Fruit fly (Drosophila melanogaster) whole organism, embryonic: Measurements from ENCODE around the gene Xport-B.
A peak's percentile ranks its signal among the peaks of the same experiment; 100 is the strongest.

ENCODE experiments used
- Bgb ChIP-seq: fragments of 200-800 bp; sonication (Bioruptor generic); IDR thresholded peaks from 2 replicates; pipeline ENCODE4 v1.3.6; 2022; ENCODE audit warnings: missing biosample characterization, missing genetic modification characterization; ENCODE audit not compliant: partially characterized antibody
- CG1024 ChIP-seq: fragments of 200-800 bp; sonication (Bioruptor generic); IDR thresholded peaks from 2 replicates; pipeline ENCODE4 v1.3.6; 2022; ENCODE audit warnings: missing biosample characterization, missing genetic modification characterization
- CG10431 ChIP-seq: fragments of 200-800 bp; sonication (Bioruptor generic); optimal IDR thresholded peaks from 3 replicates; lab custom pipeline; 2018; ENCODE audit warnings: missing biosample characterization, mild to moderate bottlenecking, missing genetic modification characterization
- CG12104 ChIP-seq: fragments of 200-800 bp; sonication (Bioruptor generic); optimal IDR thresholded peaks from 3 replicates; lab custom pipeline; 2016; ENCODE audit warnings: missing biosample characterization, missing genetic modification characterization
- CG12744 ChIP-seq: fragments of 200-800 bp; sonication (Bioruptor generic); optimal IDR thresholded peaks from 2 replicates; lab custom pipeline; 2016; ENCODE audit warnings: missing biosample characterization, missing genetic modification characterization
- CG15514 ChIP-seq: fragments of 200-800 bp; sonication (Bioruptor generic); optimal IDR thresholded peaks from 3 replicates; lab custom pipeline; 2017; ENCODE audit warnings: missing biosample characterization, missing genetic modification characterization, mild to moderate bottlenecking, moderate library complexity, missing genetic modification reagents
- CG15696 ChIP-seq: fragments of 200-800 bp; sonication (Bioruptor generic); optimal IDR thresholded peaks from 2 replicates; lab custom pipeline; 2019; ENCODE audit warnings: missing biosample characterization, mild to moderate bottlenecking, missing genetic modification characterization, moderate library complexity
- CG17328 ChIP-seq: fragments of 200-800 bp; sonication (Bioruptor generic); IDR thresholded peaks from 2 replicates; pipeline ENCODE4 v1.3.6; 2022; ENCODE audit warnings: missing biosample characterization, missing genetic modification characterization
- CG17802 ChIP-seq: fragments of 200-800 bp; sonication (Bioruptor generic); optimal IDR thresholded peaks from 2 replicates; lab custom pipeline; 2018; ENCODE audit warnings: missing biosample characterization, mild to moderate bottlenecking, missing genetic modification characterization, moderate library complexity
- CG17912 ChIP-seq: fragments of 200-800 bp; sonication (Bioruptor generic); optimal IDR thresholded peaks from 2 replicates; lab custom pipeline; 2018; ENCODE audit warnings: missing biosample characterization, mild to moderate bottlenecking, missing genetic modification characterization
- CG1832 ChIP-seq: fragments of 200-800 bp; sonication (Bioruptor generic); optimal IDR thresholded peaks from 2 replicates; lab custom pipeline; 2017; ENCODE audit warnings: missing biosample characterization, mild to moderate bottlenecking, missing genetic modification characterization, inconsistent platforms
- CG18619 ChIP-seq: fragments of 200-800 bp; sonication (Bioruptor generic); optimal IDR thresholded peaks from 3 replicates; lab custom pipeline; 2017; ENCODE audit warnings: missing biosample characterization, mild to moderate bottlenecking, missing genetic modification characterization
- CG4854 ChIP-seq: fragments of 200-800 bp; sonication (Bioruptor generic); optimal IDR thresholded peaks from 2 replicates; lab custom pipeline; 2016; ENCODE audit warnings: missing biosample characterization, missing genetic modification characterization, inconsistent platforms
- CG5953 ChIP-seq: fragments of 200-800 bp; sonication (Bioruptor generic); IDR thresholded peaks from 2 replicates; pipeline ENCODE4 v1.3.6; 2022; ENCODE audit warnings: missing biosample characterization, missing genetic modification characterization
- CG6854 ChIP-seq: fragments of 200-800 bp; sonication (Bioruptor generic); optimal IDR thresholded peaks from 3 replicates; lab custom pipeline; 2017; ENCODE audit warnings: missing biosample characterization, mild to moderate bottlenecking, missing genetic modification characterization
- CG7271 ChIP-seq: fragments of 200-800 bp; sonication (Bioruptor generic); optimal IDR thresholded peaks from 2 replicates; lab custom pipeline; 2018; ENCODE audit warnings: missing biosample characterization, mild to moderate bottlenecking, missing genetic modification characterization, moderate library complexity
- CrebB ChIP-seq: fragments of 200-800 bp; sonication (Bioruptor generic); optimal IDR thresholded peaks from 3 replicates; lab custom pipeline; 2018; ENCODE audit warnings: missing biosample characterization, mild to moderate bottlenecking, missing genetic modification characterization
- D19A ChIP-seq: fragments of 200-800 bp; optimal IDR thresholded peaks from 3 replicates; lab custom pipeline; 2019; ENCODE audit warnings: missing biosample characterization, mild to moderate bottlenecking, missing genetic modification characterization, moderate library complexity
- Dfd ChIP-seq, 2 experiments: fragments of >200 bp; optimal IDR thresholded peaks; 2 replicates each; lab custom pipeline; 2017; ENCODE audit warnings: missing biosample characterization in 2 of 2, missing genetic modification characterization in 2 of 2
- Elba2 ChIP-seq: fragments of 200-800 bp; sonication (Bioruptor generic); optimal IDR thresholded peaks from 3 replicates; lab custom pipeline; 2016; ENCODE audit warnings: missing biosample characterization, missing genetic modification characterization
- Hey ChIP-seq: fragments of 200-800 bp; sonication (Bioruptor generic); optimal IDR thresholded peaks from 3 replicates; lab custom pipeline; 2018; ENCODE audit warnings: missing biosample characterization, mild to moderate bottlenecking, missing genetic modification characterization
- Kr ChIP-seq: fragments of 200-800 bp; sonication (Bioruptor generic); optimal IDR thresholded peaks from 2 replicates; lab custom pipeline; 2017; ENCODE audit warnings: missing biosample characterization, mild to moderate bottlenecking, missing genetic modification characterization
- MBD-R2 ChIP-seq: fragments of 200-800 bp; sonication (Bioruptor generic); IDR thresholded peaks from 2 replicates; pipeline ENCODE4 v1.3.6; 2022; ENCODE audit warnings: missing biosample characterization, missing genetic modification characterization
- NK7.1 ChIP-seq: fragments of 200-800 bp; sonication (Bioruptor generic); optimal IDR thresholded peaks from 3 replicates; lab custom pipeline; 2016; ENCODE audit warnings: missing biosample characterization, missing genetic modification characterization
- Ptx1 ChIP-seq: fragments of 200-800 bp; sonication (Bioruptor generic); IDR thresholded peaks from 2 replicates; pipeline ENCODE4 v1.3.6; 2022; ENCODE audit warnings: missing biosample characterization, missing genetic modification characterization
- Rfx ChIP-seq: fragments of 200-800 bp; sonication (Bioruptor generic); IDR thresholded peaks from 2 replicates; pipeline ENCODE4 v1.3.6; 2022; ENCODE audit warnings: missing biosample characterization, missing genetic modification characterization
- Six4 ChIP-seq: fragments of 200-800 bp; sonication (Bioruptor generic); optimal IDR thresholded peaks from 2 replicates; lab custom pipeline; 2016; ENCODE audit warnings: missing biosample characterization, missing genetic modification characterization
- Spps ChIP-seq: fragments of 200-800 bp; sonication (Bioruptor generic); optimal IDR thresholded peaks from 2 replicates; lab custom pipeline; 2018; ENCODE audit warnings: missing biosample characterization, mild to moderate bottlenecking, missing genetic modification characterization
- Sry-β ChIP-seq: fragments of 200-800 bp; sonication (Bioruptor generic); optimal IDR thresholded peaks from 2 replicates; lab custom pipeline; 2018; ENCODE audit warnings: missing biosample characterization, mild to moderate bottlenecking, missing genetic modification characterization, moderate library complexity
- Vsx1 ChIP-seq: fragments of 200-800 bp; sonication (Bioruptor generic); optimal IDR thresholded peaks from 2 replicates; lab custom pipeline; 2017; ENCODE audit warnings: missing biosample characterization, mild to moderate bottlenecking, missing genetic modification characterization, missing genetic modification reagents
- ara ChIP-seq: fragments of 200-800 bp; sonication (Bioruptor generic); IDR thresholded peaks from 2 replicates; pipeline ENCODE4 v1.3.6; 2022; ENCODE audit warnings: missing biosample characterization, missing genetic modification characterization
- croc ChIP-seq: fragments of 200-800 bp; sonication (Bioruptor generic); conservative IDR thresholded peaks from 3 replicates; pipeline ENCODE4 v1.3.6; 2022; ENCODE audit warnings: missing biosample characterization, missing genetic modification characterization
- crp ChIP-seq, 2 experiments: fragments of 200-800 bp; sonication (Bioruptor generic); optimal IDR thresholded peaks; 2 replicates in 1 of 2; 3 replicates in 1 of 2; lab custom pipeline; 2017; ENCODE audit warnings: missing biosample characterization in 2 of 2, missing genetic modification characterization in 2 of 2, mild to moderate bottlenecking in 1 of 2, moderate library complexity in 1 of 2
- dan ChIP-seq: fragments of 200-800 bp; sonication (Bioruptor generic); IDR thresholded peaks from 2 replicates; pipeline ENCODE4 v1.3.6; 2022; ENCODE audit warnings: missing biosample characterization, missing genetic modification characterization
- gro ChIP-seq: fragments of 200-800 bp; sonication (Bioruptor generic); optimal IDR thresholded peaks from 2 replicates; lab custom pipeline; 2016; ENCODE audit warnings: missing biosample characterization, missing genetic modification characterization
- ken ChIP-seq: fragments of 200-800 bp; sonication (Bioruptor generic); IDR thresholded peaks from 3 replicates; pipeline ENCODE4 v1.3.6; 2022; ENCODE audit warnings: missing biosample characterization, missing genetic modification characterization
- org-1 ChIP-seq: fragments of 200-800 bp; sonication (Bioruptor generic); optimal IDR thresholded peaks from 2 replicates; lab custom pipeline; 2017; ENCODE audit warnings: missing biosample characterization, missing genetic modification characterization
- otp ChIP-seq: fragments of 200-800 bp; sonication (Bioruptor generic); IDR thresholded peaks from 3 replicates; pipeline ENCODE4, ENCODE4 v1.3.6; 2022; ENCODE audit warnings: missing biosample characterization, missing genetic modification characterization
- phol ChIP-seq: fragments of 200-800 bp; sonication (Bioruptor generic); optimal IDR thresholded peaks from 3 replicates; lab custom pipeline; 2018; ENCODE audit warnings: missing biosample characterization, mild to moderate bottlenecking, missing genetic modification characterization, moderate library complexity
- ranshi ChIP-seq: fragments of 200-800 bp; sonication (Bioruptor generic); IDR thresholded peaks from 2 replicates; pipeline ENCODE4 v1.3.6; 2022; ENCODE audit warnings: missing biosample characterization, missing genetic modification characterization
- salm ChIP-seq: fragments of 200-800 bp; sonication (Bioruptor generic); optimal IDR thresholded peaks from 2 replicates; lab custom pipeline; 2018; ENCODE audit warnings: missing biosample characterization, mild to moderate bottlenecking, missing genetic modification characterization
- sd ChIP-seq: fragments of 200-800 bp; sonication (Bioruptor generic); optimal IDR thresholded peaks from 3 replicates; lab custom pipeline; 2018; ENCODE audit warnings: missing biosample characterization, mild to moderate bottlenecking, missing genetic modification characterization, moderate library complexity
- slbo ChIP-seq: fragments of 200-800 bp; sonication (Bioruptor generic); IDR thresholded peaks from 2 replicates; pipeline ENCODE4 v1.3.6; 2022; ENCODE audit warnings: missing biosample characterization, missing genetic modification characterization
- sob ChIP-seq: fragments of 200-800 bp; sonication (Bioruptor generic); IDR thresholded peaks from 2 replicates; pipeline ENCODE4 v1.3.6; 2022; ENCODE audit warnings: missing biosample characterization, missing genetic modification characterization
- tgo ChIP-seq: fragments of 200-800 bp; sonication (Bioruptor generic); IDR thresholded peaks from 3 replicates; pipeline ENCODE4 v1.3.6; 2022; ENCODE audit warnings: missing biosample characterization, missing genetic modification characterization
- tna ChIP-seq: fragments of 200-800 bp; sonication (Bioruptor generic); IDR thresholded peaks from 2 replicates; pipeline ENCODE4 v1.3.6; 2022; ENCODE audit warnings: missing biosample characterization, missing genetic modification characterization; ENCODE audit not compliant: partially characterized antibody
- toy ChIP-seq: fragments of 200-800 bp; sonication (Bioruptor generic); IDR thresholded peaks from 2 replicates; pipeline ENCODE4 v1.3.6; 2022; ENCODE audit warnings: missing biosample characterization, missing genetic modification characterization
- tup ChIP-seq: fragments of 200-800 bp; sonication (Bioruptor generic); optimal IDR thresholded peaks from 2 replicates; lab custom pipeline; 2016; ENCODE audit warnings: missing biosample characterization, mild to moderate bottlenecking, missing genetic modification characterization, moderate library complexity
- wor ChIP-seq: fragments of 200-800 bp; sonication (Bioruptor generic); IDR thresholded peaks from 2 replicates; pipeline ENCODE4 v1.3.6; 2022; ENCODE audit warnings: missing biosample characterization, missing genetic modification characterization

Gene Xport-B

DNA sequence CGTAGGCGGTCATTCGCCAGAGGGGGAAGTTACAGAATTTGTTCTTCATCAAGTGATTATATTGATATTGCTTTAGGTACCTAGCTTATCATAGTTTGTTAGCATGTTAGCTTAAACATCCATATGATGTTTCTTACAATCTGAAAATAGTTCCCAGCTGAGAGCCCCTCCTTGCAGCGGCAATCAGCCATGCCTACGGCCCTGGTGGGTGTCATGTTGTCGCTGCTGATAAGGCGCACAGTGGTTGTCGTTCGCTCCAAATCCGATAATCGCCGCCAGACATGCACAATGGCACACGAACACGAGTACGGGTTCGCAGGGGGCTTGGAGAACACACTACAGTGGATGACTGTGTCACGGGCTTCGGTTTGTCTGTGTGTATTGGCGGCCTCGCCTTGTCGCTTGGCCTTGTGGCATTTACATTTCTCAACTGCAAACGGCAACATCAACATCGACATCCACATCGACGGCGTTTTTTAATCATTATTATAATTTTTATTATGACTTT lies 9.2 kb downstream of the Xport-B start (continued):
- peak; percentile 53 for TF ChIP-seq CG12104
- peak; percentile 13 for TF ChIP-seq Spps (tag; lab: Kevin White, UChicago)
- peak; percentile 74 for TF ChIP-seq CG15514 (GFP tag; lab: Kevin White, UChicago)
- TF ChIP-seq phol = peak; percentile 72
- peak; percentile 87 for TF ChIP-seq gro (GFP tag; lab: Kevin White, UChicago)
- no peak for TF ChIP-seq dan (GFP tag; lab: Robert Waterston, UW)
- TF ChIP-seq org-1 (GFP tag; lab: Kevin White, UChicago) = peak; percentile 77
- TF ChIP-seq Ptx1 (GFP tag; lab: Robert Waterston, UW) = peak; percentile 90
- TF ChIP-seq CG17328 (GFP tag; lab: Robert Waterston, UW) = peak; percentile 76
- TF ChIP-seq Rfx (GFP tag; lab: Robert Waterston, UW) = peak; percentile 92
- peak; percentile 72 for TF ChIP-seq ara (GFP tag; lab: Robert Waterston, UW)
- TF ChIP-seq CG18619 (GFP tag; lab: Kevin White, UChicago) = peak; percentile 78
- TF ChIP-seq CG6854 = peak; percentile 51
- TF ChIP-seq D19A (tag; lab: Kevin White, UChicago) = peak; percentile 38
- no peak for TF ChIP-seq CG10431 (GFP tag; lab: Kevin White, UChicago)
- peak; percentile 75 for TF ChIP-seq CG12744
- TF ChIP-seq Six4 (GFP tag; lab: Kevin White, UChicago) = peak; percentile 26
- TF ChIP-seq CG17912 = no peak
- no peak for TF ChIP-seq Sry-β
- TF ChIP-seq crp (GFP tag; optimal IDR thresholded peaks at IDR 0.05; lab: Kevin White, UChicago) = peak in 1 of 2 experiments; percentile 41
- peak; percentile 68; the same call in 1 of the 3 replicates for TF ChIP-seq ken (GFP tag; lab: Robert Waterston, UW)
- TF ChIP-seq CG5953 = peak; percentile 41; the same call in 1 of the 2 replicates
- no peak for TF ChIP-seq Elba2 (GFP tag; lab: Kevin White, UChicago)
- TF ChIP-seq sob (GFP tag; lab: Robert Waterston, UW) = peak; percentile 83
- no peak for TF ChIP-seq Bgb (GFP tag; lab: Robert Waterston, UW)
- TF ChIP-seq Vsx1 (GFP tag; lab: Kevin White, UChicago) = peak; percentile 23
- no peak for TF ChIP-seq CG1832 (GFP tag; lab: Kevin White, UChicago)
- peak; percentile 44; the same call in 1 of the 2 replicates for TF ChIP-seq wor (GFP tag; lab: Robert Waterston, UW)
- peak; percentile 84 for TF ChIP-seq tgo
- peak; percentile 64 for TF ChIP-seq ranshi
- TF ChIP-seq sd (tag; lab: Kevin White, UChicago) = peak; percentile 53
- TF ChIP-seq CG17802 (tag; lab: Kevin White, UChicago) = peak; percentile 36
- TF ChIP-seq croc (GFP tag; lab: Robert Waterston, UW) = peak; percentile 50; the same call in 2 of the 3 replicates
- TF ChIP-seq CG7271 (tag; lab: Kevin White, UChicago) = no peak
- TF ChIP-seq CG4854 (GFP tag; lab: Kevin White, UChicago) = peak; percentile 19
- peak; percentile 90 for TF ChIP-seq slbo (GFP tag; lab: Robert Waterston, UW)
- TF ChIP-seq Kr = no peak
- TF ChIP-seq salm (tag; lab: Kevin White, UChicago) = no peak
- TF ChIP-seq CrebB (tag; lab: Kevin White, UChicago) = peak; percentile 67
- TF ChIP-seq Dfd (GFP tag; optimal IDR thresholded peaks at IDR 0.05; lab: Kevin White, UChicago) = no peak
- TF ChIP-seq CG15696 = peak; percentile 33
- no peak for TF ChIP-seq tna (GFP tag; lab: Robert Waterston, UW)
- peak; percentile 63 for TF ChIP-seq NK7.1 (GFP tag; lab: Kevin White, UChicago)
- peak; percentile 60; the same call in 1 of the 2 replicates for TF ChIP-seq MBD-R2 (GFP tag; lab: Robert Waterston, UW)
- peak; percentile 37 for TF ChIP-seq Hey (tag; lab: Kevin White, UChicago)
- peak; percentile 72; the same call in 1 of the 3 replicates for TF ChIP-seq otp
- peak; percentile 75 for TF ChIP-seq toy (GFP tag; lab: Robert Waterston, UW)
- TF ChIP-seq tup = peak; percentile 47
- TF ChIP-seq CG1024 (GFP tag; lab: Robert Waterston, UW) = peak; percentile 43; the same call in 1 of the 2 replicates
